Worm (Caenorhabditis elegans): ENCODE results near the gene glb-29.

The glb-29 gene

ce11 chrII:12040167-12040566 lies 31.3 kb downstream of the glb-29 start:
- peak; percentile 97 for TF ChIP-seq nhr-28 (tag; optimal IDR thresholded peaks at IDR 0.05)
- no peak for TF ChIP-seq zfp-3 (GFP tag; conservative IDR thresholded peaks at IDR 0.05)
- no peak for TF ChIP-seq R02D3.7 (tag; optimal IDR thresholded peaks at IDR 0.05)
- no peak for TF ChIP-seq nhr-111 (GFP tag; optimal IDR thresholded peaks at IDR 0.05)
- no peak for TF ChIP-seq zip-2 (tag; optimal IDR thresholded peaks at IDR 0.05)
- no peak for TF ChIP-seq fos-1 (tag; optimal IDR thresholded peaks at IDR 0.05)
- TF ChIP-seq ZK546.5 (tag; optimal IDR thresholded peaks at IDR 0.05): no peak
- TF ChIP-seq unc-39 (tag; optimal IDR thresholded peaks at IDR 0.05): no peak
- no peak for TF ChIP-seq zag-1 (tag; optimal IDR thresholded peaks at IDR 0.05)
- no peak for TF ChIP-seq nhr-76 (tag; optimal IDR thresholded peaks at IDR 0.05)
- no peak for TF ChIP-seq snpc-4 (tag; optimal IDR thresholded peaks at IDR 0.05)
- peak; percentile 85 for TF ChIP-seq hlh-11 (tag; optimal IDR thresholded peaks at IDR 0.05)
- no peak for TF ChIP-seq dmd-9 (GFP tag; IDR thresholded peaks at IDR 0.05)
- peak in 1 of 2 experiments; percentile 63 for TF ChIP-seq unc-62 (GFP tag; optimal IDR thresholded peaks at IDR 0.05 in 1 of 2)
- TF ChIP-seq unc-62 (tag; optimal IDR thresholded peaks at IDR 0.05): no peak
- peak; percentile 58 for TF ChIP-seq mep-1 (tag; optimal IDR thresholded peaks at IDR 0.05)
- TF ChIP-seq set-16 (GFP tag; IDR thresholded peaks at IDR 0.05): no peak
- TF ChIP-seq nhr-102 (tag; optimal IDR thresholded peaks at IDR 0.05): peak; percentile 1
- no peak for TF ChIP-seq madf-9 (GFP tag; conservative IDR thresholded peaks at IDR 0.05)
- TF ChIP-seq hmg-1.1 (GFP tag; IDR thresholded peaks at IDR 0.05): peak; percentile 77
- TF ChIP-seq F10B5.3 (tag; optimal IDR thresholded peaks at IDR 0.05): no peak
- TF ChIP-seq nhr-25 (tag; optimal IDR thresholded peaks at IDR 0.05; ENCODE audit: borderline replicate concordance, insufficient read depth): peak; percentile 22
- TF ChIP-seq nhr-48 (tag; optimal IDR thresholded peaks at IDR 0.05): peak; percentile 54
- no peak for TF ChIP-seq F49E8.2 (tag; optimal IDR thresholded peaks at IDR 0.05; ENCODE audit: borderline replicate concordance)
- TF ChIP-seq ceh-82 (tag; optimal IDR thresholded peaks at IDR 0.05): no peak
- peak; percentile 82 for TF ChIP-seq pqm-1 (tag; optimal IDR thresholded peaks at IDR 0.05)
- TF ChIP-seq aha-1 (tag): peak; percentile 100
- no peak for TF ChIP-seq Y75B8A.6 (GFP tag; IDR thresholded peaks at IDR 0.05)
- 0 out of 2 replicates have a peak, but pooled peaks have one; percentile 27 for TF ChIP-seq mdt-29 (GFP tag; IDR thresholded peaks at IDR 0.05)
- no peak for TF ChIP-seq nhr-41 (GFP tag; IDR thresholded peaks at IDR 0.05)
- no peak for TF ChIP-seq egl-43 (GFP tag; IDR thresholded peaks at IDR 0.05)
- TF ChIP-seq saeg-2 (GFP tag; IDR thresholded peaks at IDR 0.05): no peak
- peak; percentile 49; the same call in 1 of the 2 replicates for TF ChIP-seq lin-38 (GFP tag; IDR thresholded peaks at IDR 0.05)
- peak; percentile 8 for TF ChIP-seq nhr-6 (tag; optimal IDR thresholded peaks at IDR 0.05)
- no peak for TF ChIP-seq rbr-2 (tag; optimal IDR thresholded peaks at IDR 0.05)
- TF ChIP-seq dpl-1 (GFP tag; optimal IDR thresholded peaks at IDR 0.05): peak; percentile 22
- no peak for TF ChIP-seq vab-7 (GFP tag; IDR thresholded peaks at IDR 0.05)
- no peak for TF ChIP-seq Y105C5A.15 (GFP tag; IDR thresholded peaks at IDR 0.05)
- peak; percentile 48 for TF ChIP-seq nhr-11 (tag; optimal IDR thresholded peaks at IDR 0.05)
- no peak for TF ChIP-seq snpc-1.2 (GFP tag; IDR thresholded peaks at IDR 0.05)
- TF ChIP-seq duxl-1 (tag; optimal IDR thresholded peaks at IDR 0.05; ENCODE audit: poor library complexity): no peak
- TF ChIP-seq arid-1 (GFP tag; conservative IDR thresholded peaks at IDR 0.05): peak; percentile 44; the same call in 1 of the 2 replicates
- no peak for TF ChIP-seq sdz-12 (GFP tag; optimal IDR thresholded peaks at IDR 0.05)
- peak; percentile 91 to 100 for TF ChIP-seq hif-1 (tag; optimal IDR thresholded peaks at IDR 0.05)
- no peak for TF ChIP-seq lin-13 (GFP tag; optimal IDR thresholded peaks at IDR 0.05)
- TF ChIP-seq lin-29 (GFP tag; IDR thresholded peaks at IDR 0.05): no peak
- TF ChIP-seq hlh-30 (tag; optimal IDR thresholded peaks at IDR 0.05; ENCODE audit: insufficient read depth): peak; percentile 40
- peak in 1 of 2 experiments; percentile 77 for TF ChIP-seq lsy-2 (tag; optimal IDR thresholded peaks at IDR 0.05)
- TF ChIP-seq daf-12 (tag; optimal IDR thresholded peaks at IDR 0.05): no peak
- TF ChIP-seq daf-8 (GFP tag; IDR thresholded peaks at IDR 0.05): no peak
- TF ChIP-seq dmd-6 (GFP tag; IDR thresholded peaks at IDR 0.05): peak; percentile 81
- TF ChIP-seq egl-27 (tag; optimal IDR thresholded peaks at IDR 0.05): no peak

Data from whole organism, L4 larva.